Worm (Caenorhabditis elegans) whole organism, L3 larva: ENCODE data around the gene srm-6.
"Not testable (repeated sequence)": the region's sequence is repeated elsewhere in the genome, so short reads cannot be mapped to it uniquely, and the experiment has no call there.

Source experiments
- ZK546.5 ChIP-seq: sonication (generic microtip); optimal IDR thresholded peaks from 2 replicates; lab custom pipeline; 2017; ENCODE audit warnings: missing biosample characterization, missing genetic modification characterization
- aly-2 ChIP-seq: fragments of 150-350 bp; optimal IDR thresholded peaks from 2 replicates; lab custom pipeline; 2014; ENCODE audit warnings: missing biosample characterization, missing genetic modification characterization
- ama-1 ChIP-seq: fragments of 150-350 bp; optimal IDR thresholded peaks from 2 replicates; lab custom pipeline; 2018
- ceh-16 ChIP-seq: sonication (generic microtip); optimal IDR thresholded peaks from 2 replicates; lab custom pipeline; 2017; ENCODE audit warnings: missing biosample characterization, missing genetic modification characterization
- ceh-82 ChIP-seq: fragments of 150-350 bp; optimal IDR thresholded peaks from 2 replicates; lab custom pipeline; 2014; ENCODE audit warnings: missing biosample characterization, missing genetic modification characterization
- ceh-9 ChIP-seq: sonication (generic microtip); optimal IDR thresholded peaks from 2 replicates; lab custom pipeline; 2018; ENCODE audit warnings: missing biosample characterization, missing genetic modification characterization
- egl-27 ChIP-seq: sonication (generic microtip); optimal IDR thresholded peaks from 4 replicates; lab custom pipeline; 2017; ENCODE audit warnings: missing biosample characterization, missing genetic modification reagents, missing genetic modification characterization
- egl-5 ChIP-seq: fragments of 150-350 bp; optimal IDR thresholded peaks from 2 replicates; lab custom pipeline; 2017; ENCODE audit warnings: missing biosample characterization, missing genetic modification reagents, missing genetic modification characterization, inconsistent platforms
- elt-2 ChIP-seq: sonication (generic microtip); optimal IDR thresholded peaks from 2 replicates; lab custom pipeline; 2016; ENCODE audit warnings: missing genetic modification reagents, mild to moderate bottlenecking, missing genetic modification characterization, missing compliant biosample characterization
- elt-3 ChIP-seq, 3 experiments: fragments of 150-350 bp in 1 of 3; sonication (generic microtip) in 2 of 3; optimal IDR thresholded peaks; 2 replicates in 2 of 3; 4 replicates in 1 of 3; lab custom pipeline; 2014 to 2017; ENCODE audit warnings: missing biosample characterization in 3 of 3, missing genetic modification characterization in 3 of 3
- eor-1 ChIP-seq, 2 experiments: fragments of 150-350 bp; optimal IDR thresholded peaks; 2 replicates each; lab custom pipeline; 2014 to 2018; ENCODE audit warnings: missing biosample characterization in 2 of 2, missing genetic modification characterization in 2 of 2
- fos-1 ChIP-seq: fragments of 150-350 bp; optimal IDR thresholded peaks from 2 replicates; lab custom pipeline; 2014; ENCODE audit warnings: missing biosample characterization, missing genetic modification characterization
- jun-1 ChIP-seq: fragments of 150-350 bp; optimal IDR thresholded peaks from 2 replicates; lab custom pipeline; 2014; ENCODE audit warnings: missing biosample characterization, missing genetic modification reagents, missing genetic modification characterization
- lin-39 ChIP-seq: fragments of 150-350 bp; optimal IDR thresholded peaks from 2 replicates; lab custom pipeline; 2018; ENCODE audit warnings: missing biosample characterization, missing genetic modification reagents, missing genetic modification characterization
- lsy-12 ChIP-seq: sonication (generic microtip); optimal IDR thresholded peaks from 2 replicates; lab custom pipeline; 2016; ENCODE audit warnings: mild to moderate bottlenecking, missing genetic modification characterization, missing compliant biosample characterization
- mml-1 ChIP-seq: fragments of 150-350 bp; sonication (generic microtip); optimal IDR thresholded peaks from 3 replicates; lab custom pipeline; 2014; ENCODE audit warnings: missing biosample characterization, missing genetic modification characterization
- nfya-1 ChIP-seq: sonication (generic microtip); optimal IDR thresholded peaks from 2 replicates; lab custom pipeline; 2017; ENCODE audit warnings: missing genetic modification characterization, mild to moderate bottlenecking, missing compliant biosample characterization, antibody characterized with exemption, moderate library complexity; ENCODE audit not compliant: insufficient read depth
- nhr-11 ChIP-seq: fragments of 150-350 bp; optimal IDR thresholded peaks from 2 replicates; lab custom pipeline; 2014; ENCODE audit warnings: missing biosample characterization, missing genetic modification characterization
- nhr-12 ChIP-seq: fragments of 150-350 bp; optimal IDR thresholded peaks from 2 replicates; lab custom pipeline; 2014; ENCODE audit warnings: missing biosample characterization, missing genetic modification characterization
- nhr-23 ChIP-seq: fragments of 150-350 bp; optimal IDR thresholded peaks from 2 replicates; lab custom pipeline; 2014; ENCODE audit warnings: missing biosample characterization, missing genetic modification reagents, missing genetic modification characterization
- nhr-237 ChIP-seq: fragments of 150-350 bp; optimal IDR thresholded peaks from 2 replicates; lab custom pipeline; 2014; ENCODE audit warnings: missing biosample characterization, missing genetic modification characterization
- nhr-25 ChIP-seq: sonication (generic microtip); optimal IDR thresholded peaks from 2 replicates; lab custom pipeline; 2017; ENCODE audit warnings: missing biosample characterization, missing genetic modification characterization
- nhr-28 ChIP-seq: fragments of 150-350 bp; optimal IDR thresholded peaks from 2 replicates; lab custom pipeline; 2014; ENCODE audit warnings: missing biosample characterization, missing genetic modification characterization
- nhr-67 ChIP-seq: fragments of 150-350 bp; optimal IDR thresholded peaks from 2 replicates; lab custom pipeline; 2014; ENCODE audit warnings: missing biosample characterization, missing genetic modification characterization
- nhr-77 ChIP-seq: fragments of 150-350 bp; optimal IDR thresholded peaks from 2 replicates; lab custom pipeline; 2014; ENCODE audit warnings: missing biosample characterization, missing genetic modification characterization
- pha-4 ChIP-seq: fragments of 150-350 bp; optimal IDR thresholded peaks from 2 replicates; lab custom pipeline; 2014; ENCODE audit warnings: missing biosample characterization, missing genetic modification reagents, missing genetic modification characterization
- pqm-1 ChIP-seq: fragments of 150-350 bp; optimal IDR thresholded peaks from 2 replicates; lab custom pipeline; 2017; ENCODE audit warnings: missing biosample characterization, missing genetic modification characterization, inconsistent platforms
- sea-2 ChIP-seq: fragments of 150-350 bp; sonication (generic microtip); optimal IDR thresholded peaks from 4 replicates; lab custom pipeline; 2014; ENCODE audit warnings: missing biosample characterization, missing genetic modification reagents, missing genetic modification characterization
- skn-1 ChIP-seq: fragments of 150-350 bp; optimal IDR thresholded peaks from 2 replicates; lab custom pipeline; 2014; ENCODE audit warnings: missing biosample characterization, missing genetic modification characterization
- snpc-4 ChIP-seq: fragments of 150-350 bp; optimal IDR thresholded peaks from 2 replicates; lab custom pipeline; 2014; ENCODE audit warnings: missing biosample characterization, missing genetic modification characterization
- tbx-2 ChIP-seq: sonication (generic microtip); optimal IDR thresholded peaks from 2 replicates; lab custom pipeline; 2016; ENCODE audit warnings: mild to moderate bottlenecking, missing genetic modification characterization, missing compliant biosample characterization
- unc-39 ChIP-seq: sonication (generic microtip); optimal IDR thresholded peaks from 4 replicates; lab custom pipeline; 2017; ENCODE audit warnings: missing biosample characterization, missing genetic modification characterization
- unc-62 ChIP-seq: fragments of 150-350 bp; sonication (generic microtip); optimal IDR thresholded peaks from 4 replicates; lab custom pipeline; 2014; ENCODE audit warnings: missing biosample characterization, missing genetic modification reagents, missing genetic modification characterization

The srm-6 gene

ce11 chrV:14299569-14300064 lies 37.1 kb upstream of the srm-6 start, which contains the start of the genes spig-3 and F14D7.12:
Gene spig-3, minus strand, starts transcription at chrV:14299669.
Gene F14D7.12, plus strand, starts transcription at chrV:14300014.
- TF ChIP-seq nhr-237 (no peak), egl-5 (tag; lab: Kevin White, UChicago) (no peak)
- TF ChIP-seq, all 47 proteins: peak for 0

DNA sequence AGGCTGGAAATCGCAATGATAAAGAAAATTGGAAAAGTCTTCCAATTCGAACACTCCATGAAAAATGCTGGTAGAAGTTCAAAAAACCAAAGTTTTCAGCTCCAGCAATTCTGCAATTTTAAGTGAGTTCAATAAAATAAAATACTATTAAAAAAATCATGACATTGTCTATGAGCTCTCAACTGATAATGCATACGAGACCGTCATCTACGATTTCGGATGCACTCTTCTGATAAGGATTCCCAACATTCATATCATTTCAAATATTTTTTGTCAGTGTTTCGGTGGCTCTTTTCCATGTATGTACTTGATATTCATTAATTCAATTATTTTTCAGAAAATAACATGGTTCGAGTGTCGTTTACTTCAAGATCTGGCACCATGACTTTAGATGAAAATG lies 35.7 kb upstream of the srm-6 start, which contains the start of gene F14D7.6:
TSS of gene F14D7.6 (plus strand) at position 338 of the 400 bp plus-strand sequence.
- TF ChIP-seq pqm-1 (tag; lab: Kevin White, UChicago): peak; percentile 33
- peak; percentile 59 for TF ChIP-seq elt-2 (tag; lab: Kevin White, UChicago)
- no peak for TF ChIP-seq jun-1 (tag; lab: Kevin White, UChicago)

ce11 chrV:14306771-14307170 lies 30.0 kb upstream of the srm-6 start, which contains the start of gene spig-4:
Gene spig-4, minus strand, starts transcription at chrV:14306871.
- not testable (repeated sequence) for TF ChIP-seq tbx-2 (tag; lab: Kevin White, UChicago); aly-2 (tag; lab: Kevin White, UChicago); nhr-12

DNA sequence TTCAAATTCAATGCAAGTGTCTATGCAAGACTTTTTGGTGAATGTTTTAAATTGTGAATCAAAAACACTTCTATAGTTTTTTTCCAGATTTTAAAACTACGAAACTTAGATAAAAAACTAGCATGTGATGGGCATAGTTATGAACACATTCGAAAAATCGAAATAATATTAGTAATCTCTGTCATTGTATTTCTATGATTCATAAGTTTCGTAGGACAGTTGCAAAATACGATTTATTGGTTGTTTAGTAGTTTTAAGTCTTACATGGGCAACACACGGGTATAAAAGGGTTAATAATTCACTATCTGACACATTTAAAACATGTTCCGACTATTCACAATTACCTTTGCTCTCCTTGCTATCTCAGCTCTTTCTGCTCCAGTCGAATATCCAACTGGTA lies 28.6 kb upstream of the srm-6 start, which contains the start of gene spig-5:
TSS of gene spig-5 (plus strand) at position 301 of the 400 bp plus-strand sequence.
- not testable (repeated sequence) for TF ChIP-seq egl-27, ceh-82, egl-5 (tag; lab: Kevin White, UChicago)

DNA sequence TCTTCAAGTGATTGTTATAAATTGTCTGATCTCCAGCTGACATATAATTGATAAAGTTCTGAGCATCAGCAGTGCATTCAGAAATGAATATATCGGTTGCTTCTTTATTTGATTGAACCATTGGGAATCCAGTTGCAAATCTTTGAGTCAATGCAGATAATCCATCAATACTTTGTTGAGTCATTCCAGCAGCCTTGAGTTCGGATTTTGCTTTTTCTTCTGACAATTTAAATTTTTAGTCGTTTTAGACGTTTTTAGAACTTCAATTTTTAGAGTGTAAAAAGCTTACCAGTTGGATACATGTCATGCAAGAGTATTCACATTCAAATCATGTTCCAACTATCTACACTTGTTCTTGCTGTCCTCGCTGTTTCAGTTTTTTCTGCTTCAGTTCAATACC lies 27.1 kb upstream of the srm-6 start, which contains the start of gene F14D7.14:
TSS of gene F14D7.14 (plus strand) at position 301 of the 400 bp plus-strand sequence.
- TF ChIP-seq snpc-4 (tag; lab: Kevin White, UChicago); nhr-28 (tag; lab: Kevin White, UChicago); sea-2 (GFP tag; lab: Kevin White, UChicago): not testable (repeated sequence)

- TF ChIP-seq lin-39 (tag; lab: Kevin White, UChicago): no peak
- no peak for TF ChIP-seq nhr-77 (tag; lab: Kevin White, UChicago)
- no peak for TF ChIP-seq nhr-25 (tag; lab: Kevin White, UChicago)
- TF ChIP-seq ceh-16 (tag; lab: Kevin White, UChicago): no peak
- TF ChIP-seq mml-1: no peak
- TF ChIP-seq ama-1 (lab: Kevin White, UChicago): no peak
- TF ChIP-seq lsy-12 (tag; lab: Kevin White, UChicago): no peak
- no peak for TF ChIP-seq nhr-67 (tag; lab: Kevin White, UChicago)
- no peak for TF ChIP-seq ceh-9 (tag; lab: Kevin White, UChicago)
- no peak for TF ChIP-seq elt-3 (tag; optimal IDR thresholded peaks at IDR 0.05; lab: Kevin White, UChicago)
Observed at ce11 chrV:14311115-14311514, 25.6 kb upstream of the srm-6 start, which contains the start of gene ddn-3. Gene ddn-3, minus strand, starts transcription at chrV:14311215.

ce11 chrV:14312695-14313094 lies 24.1 kb upstream of the srm-6 start, which contains the start of gene F14D7.8:
Gene F14D7.8, minus strand, starts transcription at chrV:14312795.
- no peak for TF ChIP-seq fos-1 (tag; lab: Kevin White, UChicago)
- no peak for TF ChIP-seq skn-1
- no peak for TF ChIP-seq snpc-4 (tag; lab: Kevin White, UChicago)
- no peak for TF ChIP-seq nhr-77 (tag; lab: Kevin White, UChicago)
- no peak for TF ChIP-seq nhr-237
- no peak for TF ChIP-seq lin-39 (tag; lab: Kevin White, UChicago)
- TF ChIP-seq, all 47 proteins: peak for 0

DNA sequence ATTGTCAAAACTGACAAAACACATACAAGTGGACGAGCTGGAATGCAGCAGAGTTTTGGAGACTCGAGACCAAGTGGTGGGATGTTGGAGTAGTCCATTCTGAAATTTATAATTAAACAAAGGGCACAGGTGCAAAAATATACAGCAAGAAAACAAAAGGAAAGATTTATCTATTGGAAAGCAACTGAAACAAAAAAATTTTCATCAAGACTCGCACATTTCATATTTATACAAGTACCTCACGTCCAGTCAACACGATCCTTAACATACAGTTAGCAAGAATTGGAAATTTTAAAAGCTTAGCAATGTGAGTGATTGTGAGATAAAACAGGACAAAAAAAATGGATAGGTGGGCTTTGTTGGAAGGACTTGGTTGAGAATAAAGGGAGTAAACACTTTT lies 22.5 kb upstream of the srm-6 start, which contains the start of gene F47B8.1:
TSS of gene F47B8.1 (minus strand) at position 101 of the 400 bp plus-strand sequence.
- TF ChIP-seq nhr-11 (tag; lab: Kevin White, UChicago) (no peak), nhr-12 (no peak), ZK546.5 (tag; lab: Kevin White, UChicago) (no peak), fos-1 (tag; lab: Kevin White, UChicago) (no peak), pha-4 (tag; lab: Kevin White, UChicago) (no peak), egl-5 (tag; lab: Kevin White, UChicago) (no peak), nhr-67 (tag; lab: Kevin White, UChicago) (no peak), ceh-9 (tag; lab: Kevin White, UChicago) (no peak), unc-39 (no peak), egl-27 (tag; lab: Kevin White, UChicago) (no peak), nfya-1 (no peak), nhr-237 (no peak), nhr-23 (tag; lab: Kevin White, UChicago) (no peak), eor-1 (tag; optimal IDR thresholded peaks at IDR 0.05; lab: Kevin White, UChicago) (no peak), unc-62 (GFP tag; lab: Kevin White, UChicago) (no peak), mml-1 (no peak), jun-1 (tag; lab: Kevin White, UChicago) (no peak), skn-1 (no peak), elt-3 (tag; optimal IDR thresholded peaks at IDR 0.05; lab: Kevin White, UChicago) (no peak)
